Worm (Caenorhabditis elegans) whole organism, early embryonic: ENCODE measurements around the gene gei-4.

Experiments used
- B0310.2 ChIP-seq: sonication (generic microtip); optimal IDR thresholded peaks from 2 replicates; lab custom pipeline; 2016; ENCODE audit warnings: mild to moderate bottlenecking, missing genetic modification characterization, missing compliant biosample characterization
- F13C5.2 ChIP-seq: sonication (generic microtip); optimal IDR thresholded peaks from 2 replicates; lab custom pipeline; 2017; ENCODE audit warnings: mild to moderate bottlenecking, missing genetic modification characterization, inconsistent platforms, missing compliant biosample characterization
- aly-1 ChIP-seq: sonication (generic microtip); optimal IDR thresholded peaks from 2 replicates; lab custom pipeline; 2016; ENCODE audit warnings: missing genetic modification characterization, missing compliant biosample characterization
- ama-1 ChIP-seq: fragments of 150-350 bp; optimal IDR thresholded peaks from 2 replicates; lab custom pipeline; 2014
- ceh-13 ChIP-seq: fragments of 200-800 bp; sonication (Bioruptor generic); optimal IDR thresholded peaks from 2 replicates; lab custom pipeline; 2018; ENCODE audit warnings: mild to moderate bottlenecking, missing genetic modification characterization, missing compliant biosample characterization
- ceh-36 ChIP-seq: sonication (generic microtip); optimal IDR thresholded peaks from 2 replicates; lab custom pipeline; 2016; ENCODE audit warnings: missing genetic modification characterization, inconsistent platforms, missing compliant biosample characterization
- ets-7 ChIP-seq: sonication (generic microtip); optimal IDR thresholded peaks from 2 replicates; lab custom pipeline; 2016; ENCODE audit warnings: missing genotype, missing genetic modification characterization, missing compliant biosample characterization
- flt-1 ChIP-seq: fragments of 200-800 bp; sonication (Bioruptor generic); IDR thresholded peaks from 2 replicates; pipeline ENCODE4 v1.3.6; 2022; ENCODE audit warnings: missing genetic modification characterization, missing compliant biosample characterization
- hmbx-1 ChIP-seq: sonication (generic microtip); optimal IDR thresholded peaks from 2 replicates; lab custom pipeline; 2016; ENCODE audit warnings: mild to moderate bottlenecking, missing genetic modification characterization, missing compliant biosample characterization
- hmg-4 ChIP-seq: fragments of 200-800 bp; sonication (Bioruptor generic); optimal IDR thresholded peaks from 2 replicates; lab custom pipeline; 2018; ENCODE audit warnings: mild to moderate bottlenecking, missing genetic modification characterization, missing compliant biosample characterization
- hnd-1 ChIP-seq: sonication (generic microtip); optimal IDR thresholded peaks from 2 replicates; lab custom pipeline; 2016; ENCODE audit warnings: missing genetic modification characterization, missing compliant biosample characterization
- pes-1 ChIP-seq: fragments of 200-800 bp; sonication (Bioruptor generic); IDR thresholded peaks from 2 replicates; pipeline ENCODE4 v1.3.6; 2022; ENCODE audit warnings: missing genetic modification reagents, missing genetic modification characterization, missing compliant biosample characterization
- scrt-1 ChIP-seq: fragments of 200-800 bp; sonication (Bioruptor generic); IDR thresholded peaks from 2 replicates; pipeline ENCODE4 v1.3.6; 2022; ENCODE audit warnings: missing genetic modification characterization, missing compliant biosample characterization
- sea-1 ChIP-seq: fragments of 200-800 bp; sonication (Bioruptor generic); conservative IDR thresholded peaks from 2 replicates; pipeline ENCODE4 v1.3.6; 2022; ENCODE audit warnings: missing genetic modification characterization, missing compliant biosample characterization
- tbx-11 ChIP-seq: fragments of 200-800 bp; sonication (Bioruptor generic); IDR thresholded peaks from 2 replicates; pipeline ENCODE4 v1.3.6; 2022; ENCODE audit warnings: missing genetic modification characterization, missing compliant biosample characterization
- tbx-37 ChIP-seq: fragments of 200-800 bp; sonication (Bioruptor generic); conservative IDR thresholded peaks from 2 replicates; pipeline ENCODE4 v1.3.6; 2022; ENCODE audit warnings: missing genetic modification reagents, missing genetic modification characterization, missing compliant biosample characterization
- tra-4 ChIP-seq: sonication (generic microtip); optimal IDR thresholded peaks from 2 replicates; lab custom pipeline; 2017; ENCODE audit warnings: missing genetic modification characterization, missing compliant biosample characterization

gei-4 gene

ce11 chrIII:354545-355460, at the start of gene gei-4:
TSS of gene gei-4 (minus strand) at chrIII:354800.
- peak; percentile 69 for TF ChIP-seq hmg-4 (GFP tag; lab: Kevin White, UChicago)
- TF ChIP-seq flt-1 (GFP tag; lab: Robert Waterston, UW): no peak; the same call in 1 of the 2 replicates
- no peak; the same call in 1 of the 2 replicates for TF ChIP-seq scrt-1 (GFP tag; lab: Robert Waterston, UW)
- TF ChIP-seq tbx-37 (GFP tag; lab: Robert Waterston, UW): no peak
- TF ChIP-seq ama-1 (lab: Kevin White, UChicago): peak; percentile 32
- no peak; the same call in 1 of the 2 replicates for TF ChIP-seq sea-1
- no peak for TF ChIP-seq hmbx-1 (tag; lab: Kevin White, UChicago)
- TF ChIP-seq tbx-11 (GFP tag; lab: Robert Waterston, UW): no peak
- no peak for TF ChIP-seq hnd-1 (tag; lab: Kevin White, UChicago)
- 0 out of 2 replicates have a peak, but pooled peaks have one; percentile 18 for TF ChIP-seq pes-1 (GFP tag; lab: Robert Waterston, UW)
- peak; percentile 47 for TF ChIP-seq ets-7 (tag; lab: Kevin White, UChicago)
- peak; percentile 58 for TF ChIP-seq aly-1 (tag; lab: Kevin White, UChicago)
- TF ChIP-seq F13C5.2: no peak
- no peak for TF ChIP-seq tra-4 (tag; lab: Kevin White, UChicago)
- TF ChIP-seq B0310.2 (tag; lab: Kevin White, UChicago): no peak
- TF ChIP-seq ceh-13: no peak
- no peak for TF ChIP-seq ceh-36 (tag; lab: Kevin White, UChicago)

ce11 chrIII:402168-402813, 47.7 kb upstream of the gei-4 start, which contains the start of the genes Y55B1BL.1 and Y55B1BL.2:
TSS of gene Y55B1BL.1 (plus strand) at chrIII:402384.
TSS of gene Y55B1BL.2 (plus strand) at chrIII:402763.
- TF ChIP-seq aly-1 (tag; lab: Kevin White, UChicago) (no peak), pes-1 (GFP tag; lab: Robert Waterston, UW) (no peak), B0310.2 (tag; lab: Kevin White, UChicago) (no peak), hmg-4 (GFP tag; lab: Kevin White, UChicago) (no peak), hmbx-1 (tag; lab: Kevin White, UChicago) (no peak), scrt-1 (GFP tag; lab: Robert Waterston, UW) (no peak), flt-1 (GFP tag; lab: Robert Waterston, UW) (no peak)

ce11 chrIII:400898-401297, 46.3 kb upstream of the gei-4 start:
- TF ChIP-seq F13C5.2 (no peak), aly-1 (tag; lab: Kevin White, UChicago) (no peak), tbx-11 (GFP tag; lab: Robert Waterston, UW) (no peak), ets-7 (tag; lab: Kevin White, UChicago) (no peak), ama-1 (lab: Kevin White, UChicago) (no peak)

DNA sequence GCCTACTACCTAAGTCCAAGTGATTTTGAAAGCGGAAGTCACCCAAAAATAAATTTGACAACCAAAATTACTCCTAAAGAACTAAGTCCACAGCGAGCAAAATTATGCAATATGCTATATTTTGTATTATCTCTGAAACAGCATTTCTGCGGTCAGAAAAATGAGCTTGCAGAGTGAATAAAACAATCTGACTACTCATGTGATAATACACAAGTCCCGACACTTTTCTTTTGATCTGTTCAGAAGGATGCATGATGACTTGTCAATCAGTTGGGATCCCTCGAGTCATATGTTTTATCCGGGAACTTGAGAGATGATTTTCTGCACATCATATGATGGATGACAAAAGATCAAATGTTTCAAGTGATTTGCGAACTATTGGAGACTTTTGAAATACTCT, 30.5 kb upstream of the gei-4 start:
- TF ChIP-seq tbx-11 (GFP tag; lab: Robert Waterston, UW) (no peak), pes-1 (GFP tag; lab: Robert Waterston, UW) (no peak), sea-1 (no peak), ama-1 (lab: Kevin White, UChicago) (no peak), hmg-4 (GFP tag; lab: Kevin White, UChicago) (no peak), B0310.2 (tag; lab: Kevin White, UChicago) (no peak), tbx-37 (GFP tag; lab: Robert Waterston, UW) (no peak), ceh-13 (no peak), hnd-1 (tag; lab: Kevin White, UChicago) (no peak), hmbx-1 (tag; lab: Kevin White, UChicago) (no peak), F13C5.2 (no peak), ets-7 (tag; lab: Kevin White, UChicago) (no peak), scrt-1 (GFP tag; lab: Robert Waterston, UW) (no peak), aly-1 (tag; lab: Kevin White, UChicago) (no peak), tra-4 (tag; lab: Kevin White, UChicago) (no peak), flt-1 (GFP tag; lab: Robert Waterston, UW) (no peak), ceh-36 (tag; lab: Kevin White, UChicago) (no peak)

DNA sequence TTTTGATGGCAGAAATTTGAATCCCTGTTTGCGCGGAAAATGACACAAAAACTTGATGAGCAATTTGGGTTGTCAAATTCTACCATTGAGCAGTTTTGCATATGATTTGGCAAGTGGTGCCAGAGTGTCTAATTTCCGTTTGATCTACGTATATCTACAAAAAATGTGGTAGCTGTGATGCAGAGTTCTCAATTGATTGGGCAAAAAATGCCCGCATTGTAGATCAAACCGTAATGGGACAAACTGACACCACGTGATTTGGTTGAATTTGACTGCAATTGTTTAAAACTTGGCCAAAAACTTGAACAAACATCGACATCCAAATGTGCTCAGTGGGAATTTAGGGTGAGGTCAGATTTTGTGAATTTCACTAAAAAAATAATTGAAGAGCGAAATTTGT, 27.9 kb upstream of the gei-4 start, which contains the start of gene K10F12.7:
TSS of gene K10F12.7 (minus strand) at position 101 of the 400 bp plus-strand sequence.
- TF ChIP-seq ets-7 (tag; lab: Kevin White, UChicago) (no peak), B0310.2 (tag; lab: Kevin White, UChicago) (no peak), tbx-37 (GFP tag; lab: Robert Waterston, UW) (no peak)

ce11 chrIII:381198-381597, 26.6 kb upstream of the gei-4 start, which contains the start of gene gsto-3:
TSS of gene gsto-3 (minus strand) at chrIII:381298.
- TF ChIP-seq hmbx-1 (tag; lab: Kevin White, UChicago) (no peak), ets-7 (tag; lab: Kevin White, UChicago) (no peak)

DNA sequence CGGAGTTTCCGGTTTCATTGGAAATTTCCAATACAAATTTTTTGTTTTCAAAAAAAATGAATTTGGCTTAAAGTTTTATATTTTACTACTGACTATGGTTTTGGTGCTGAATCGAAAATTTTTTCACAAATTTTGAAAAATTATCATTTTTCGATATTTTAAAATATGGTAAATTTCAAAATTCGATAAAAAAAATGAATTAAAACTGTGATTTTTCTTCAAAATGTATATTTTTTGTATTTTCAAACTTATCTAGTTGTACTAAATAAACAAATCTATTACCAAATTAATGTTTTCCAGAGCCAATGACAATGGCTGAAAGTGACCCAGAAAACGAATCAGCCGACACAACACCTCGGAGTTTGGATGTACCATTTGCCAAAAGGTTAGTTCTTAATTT, 11.0 kb upstream of the gei-4 start, which contains the start of gene pll-1:
TSS of gene pll-1 (plus strand) at position 301 of the 400 bp plus-strand sequence.
- no peak for TF ChIP-seq ceh-13
- TF ChIP-seq sea-1: no peak
- TF ChIP-seq aly-1 (tag; lab: Kevin White, UChicago): no peak
- no peak for TF ChIP-seq B0310.2 (tag; lab: Kevin White, UChicago)
- no peak for TF ChIP-seq ama-1 (lab: Kevin White, UChicago)
- TF ChIP-seq scrt-1 (GFP tag; lab: Robert Waterston, UW): no peak
- TF ChIP-seq F13C5.2: no peak
- no peak for TF ChIP-seq hmg-4 (GFP tag; lab: Kevin White, UChicago)
- no peak for TF ChIP-seq pes-1 (GFP tag; lab: Robert Waterston, UW)
- no peak for TF ChIP-seq tbx-11 (GFP tag; lab: Robert Waterston, UW)
- TF ChIP-seq ets-7 (tag; lab: Kevin White, UChicago): no peak
- no peak for TF ChIP-seq hnd-1 (tag; lab: Kevin White, UChicago)
- TF ChIP-seq flt-1 (GFP tag; lab: Robert Waterston, UW): no peak
